Fruit fly (Drosophila melanogaster) whole organism, embryonic: ENCODE results near the gene CG7953.

Experiments used
- Ada2b ChIP-seq: fragments of 200-800 bp; sonication (Bioruptor generic); IDR thresholded peaks from 2 replicates; pipeline ENCODE4 v1.3.6; 2022; ENCODE audit warnings: missing biosample characterization, missing genetic modification characterization
- CG12104 ChIP-seq: fragments of 200-800 bp; sonication (Bioruptor generic); optimal IDR thresholded peaks from 3 replicates; lab custom pipeline; 2016; ENCODE audit warnings: missing biosample characterization, missing genetic modification characterization
- CG12155 ChIP-seq: fragments of 200-800 bp; sonication (Bioruptor generic); optimal IDR thresholded peaks from 3 replicates; lab custom pipeline; 2016; ENCODE audit warnings: missing biosample characterization, missing genetic modification characterization
- CG1233 ChIP-seq: fragments of 200-800 bp; sonication (Bioruptor generic); optimal IDR thresholded peaks from 4 replicates; lab custom pipeline; 2018; ENCODE audit warnings: missing biosample characterization, mild to moderate bottlenecking, missing genetic modification characterization
- CG12391 ChIP-seq: fragments of 200-800 bp; sonication (Bioruptor generic); optimal IDR thresholded peaks from 3 replicates; lab custom pipeline; 2018; ENCODE audit warnings: missing biosample characterization, mild to moderate bottlenecking, missing genetic modification characterization, moderate library complexity
- CG14710 ChIP-seq: fragments of 200-800 bp; sonication (Bioruptor generic); optimal IDR thresholded peaks from 3 replicates; lab custom pipeline; 2019; ENCODE audit warnings: missing biosample characterization, mild to moderate bottlenecking, missing genetic modification characterization, moderate library complexity
- CG15269 ChIP-seq: fragments of 200-800 bp; sonication (Bioruptor generic); optimal IDR thresholded peaks from 2 replicates; lab custom pipeline; 2018; ENCODE audit warnings: missing biosample characterization, mild to moderate bottlenecking, missing genetic modification characterization, moderate library complexity
- CG2129 ChIP-seq: fragments of 200-800 bp; sonication (Bioruptor generic); IDR thresholded peaks from 2 replicates; pipeline ENCODE4 v1.3.6; 2022; ENCODE audit warnings: missing biosample characterization, missing genetic modification characterization; ENCODE audit not compliant: partially characterized antibody
- CG34376 ChIP-seq: fragments of 200-800 bp; sonication (Bioruptor generic); optimal IDR thresholded peaks from 2 replicates; lab custom pipeline; 2018; ENCODE audit warnings: missing biosample characterization, mild to moderate bottlenecking, missing genetic modification characterization
- CG5180 ChIP-seq: fragments of 200-800 bp; sonication (Bioruptor generic); optimal IDR thresholded peaks from 3 replicates; lab custom pipeline; 2017; ENCODE audit warnings: missing biosample characterization, missing genetic modification characterization, mild to moderate bottlenecking, moderate library complexity, missing genetic modification reagents
- CG7372 ChIP-seq: fragments of 200-800 bp; sonication (Bioruptor generic); IDR thresholded peaks from 2 replicates; pipeline ENCODE4 v1.3.6; 2022; ENCODE audit warnings: missing biosample characterization, missing genetic modification characterization
- D ChIP-seq, 2 experiments: fragments of 200-800 bp in 1 of 2; fragments of >200 bp in 1 of 2; sonication (Bioruptor generic) in 1 of 2; optimal IDR thresholded peaks; 2 replicates in 1 of 2; 3 replicates in 1 of 2; lab custom pipeline; 2017; ENCODE audit warnings: mild to moderate bottlenecking in 1 of 2, missing biosample characterization in 1 of 2, missing genetic modification characterization in 1 of 2, missing genetic modification reagents in 1 of 2
- Dad ChIP-seq: fragments of 200-800 bp; sonication (Bioruptor generic); optimal IDR thresholded peaks from 3 replicates; lab custom pipeline; 2016; ENCODE audit warnings: missing biosample characterization, missing genetic modification characterization
- Deaf1 ChIP-seq: fragments of 200-800 bp; optimal IDR thresholded peaks from 3 replicates; lab custom pipeline; 2019; ENCODE audit warnings: missing biosample characterization, mild to moderate bottlenecking, missing genetic modification characterization, moderate library complexity
- E2f2 ChIP-seq: fragments of 200-800 bp; sonication (Bioruptor generic); IDR thresholded peaks from 2 replicates; pipeline ENCODE4 v1.3.6; 2022; ENCODE audit warnings: missing biosample characterization, missing genetic modification characterization
- Hey ChIP-seq: fragments of 200-800 bp; sonication (Bioruptor generic); optimal IDR thresholded peaks from 3 replicates; lab custom pipeline; 2018; ENCODE audit warnings: missing biosample characterization, mild to moderate bottlenecking, missing genetic modification characterization
- Hmr ChIP-seq: fragments of 200-800 bp; sonication (Bioruptor generic); optimal IDR thresholded peaks from 3 replicates; lab custom pipeline; 2017; ENCODE audit warnings: mild to moderate bottlenecking, missing biosample characterization, missing genetic modification reagents, missing genetic modification characterization
- Med ChIP-seq: fragments of 200-800 bp; sonication (Bioruptor generic); peaks from one replicate; lab custom pipeline; 2016; ENCODE audit warnings: missing biosample characterization, missing genetic modification characterization, mild to moderate bottlenecking, inconsistent platforms, moderate library complexity
- Rfx ChIP-seq: fragments of 200-800 bp; sonication (Bioruptor generic); IDR thresholded peaks from 2 replicates; pipeline ENCODE4 v1.3.6; 2022; ENCODE audit warnings: missing biosample characterization, missing genetic modification characterization
- Sry-β ChIP-seq: fragments of 200-800 bp; sonication (Bioruptor generic); optimal IDR thresholded peaks from 2 replicates; lab custom pipeline; 2018; ENCODE audit warnings: missing biosample characterization, mild to moderate bottlenecking, missing genetic modification characterization, moderate library complexity
- Tbp ChIP-seq: fragments of >200 bp; optimal IDR thresholded peaks from 2 replicates; lab custom pipeline; 2018; ENCODE audit warnings: missing biosample characterization, missing genetic modification characterization
- ase ChIP-seq: fragments of 200-800 bp; sonication (Bioruptor generic); IDR thresholded peaks from 3 replicates; pipeline ENCODE4 v1.3.6; 2022; ENCODE audit warnings: missing biosample characterization, missing genetic modification characterization
- ash1 ChIP-seq: fragments of 200-800 bp; sonication (Bioruptor generic); optimal IDR thresholded peaks from 2 replicates; lab custom pipeline; 2018; ENCODE audit warnings: missing biosample characterization, mild to moderate bottlenecking, missing genetic modification characterization
- br ChIP-seq: fragments of >200 bp; optimal IDR thresholded peaks from 2 replicates; lab custom pipeline; 2017
- cad ChIP-seq: fragments of >200 bp; optimal IDR thresholded peaks from 2 replicates; lab custom pipeline; 2017; ENCODE audit warnings: missing biosample characterization, missing genetic modification characterization
- corto ChIP-seq: fragments of 200-800 bp; sonication (Bioruptor generic); optimal IDR thresholded peaks from 2 replicates; lab custom pipeline; 2016; ENCODE audit warnings: missing biosample characterization, mild to moderate bottlenecking, missing genetic modification characterization, moderate library complexity
- crol ChIP-seq: fragments of 200-800 bp; sonication (Bioruptor generic); IDR thresholded peaks from 2 replicates; pipeline ENCODE4 v1.3.6; 2022; ENCODE audit warnings: missing biosample characterization, missing genetic modification characterization
- cwo ChIP-seq: fragments of 200-800 bp; sonication (Bioruptor generic); optimal IDR thresholded peaks from 3 replicates; lab custom pipeline; 2017; ENCODE audit warnings: missing biosample characterization, missing genetic modification characterization, mild to moderate bottlenecking, moderate library complexity, missing genetic modification reagents
- exex ChIP-seq: fragments of 200-800 bp; sonication (Bioruptor generic); optimal IDR thresholded peaks from 4 replicates; lab custom pipeline; 2018; ENCODE audit warnings: missing biosample characterization, mild to moderate bottlenecking, missing genetic modification characterization, moderate library complexity
- fd64A ChIP-seq: fragments of 200-800 bp; sonication (Bioruptor generic); optimal IDR thresholded peaks from 3 replicates; lab custom pipeline; 2018; ENCODE audit warnings: missing biosample characterization, mild to moderate bottlenecking, missing genetic modification characterization
- grn ChIP-seq: fragments of 200-800 bp; sonication (Bioruptor generic); optimal IDR thresholded peaks from 3 replicates; lab custom pipeline; 2017; ENCODE audit warnings: missing biosample characterization, missing genetic modification characterization
- gsb-n ChIP-seq: fragments of 200-800 bp; sonication (Bioruptor generic); optimal IDR thresholded peaks from 3 replicates; lab custom pipeline; 2018; ENCODE audit warnings: missing biosample characterization, mild to moderate bottlenecking, missing genetic modification characterization
- mirr ChIP-seq: fragments of 200-800 bp; sonication (Bioruptor generic); optimal IDR thresholded peaks from 3 replicates; lab custom pipeline; 2018; ENCODE audit warnings: missing biosample characterization, mild to moderate bottlenecking, missing genetic modification characterization
- sr ChIP-seq: fragments of 200-800 bp; sonication (Bioruptor generic); IDR thresholded peaks from 3 replicates; pipeline ENCODE4 v1.3.6; 2022; ENCODE audit warnings: missing biosample characterization, missing genetic modification characterization
- sug ChIP-seq: fragments of 200-800 bp; optimal IDR thresholded peaks from 2 replicates; lab custom pipeline; 2019; ENCODE audit warnings: missing biosample characterization, mild to moderate bottlenecking, missing genetic modification characterization, moderate library complexity
- trem ChIP-seq: fragments of 200-800 bp; optimal IDR thresholded peaks from 3 replicates; lab custom pipeline; 2019; ENCODE audit warnings: missing biosample characterization, mild to moderate bottlenecking, missing genetic modification characterization, moderate library complexity
- zen ChIP-seq: fragments of 200-800 bp; sonication (Bioruptor generic); optimal IDR thresholded peaks from 3 replicates; lab custom pipeline; 2018; ENCODE audit warnings: missing biosample characterization, mild to moderate bottlenecking, missing genetic modification characterization, moderate library complexity

The CG7953 gene

dm6 chr2L:13845178-13845577 lies 2.5 kb upstream of the CG7953 start, which contains the start of gene CG8997 (continued):
- TF ChIP-seq ash1 (GFP tag; lab: Kevin White, UChicago) (no peak), fd64A (no peak), Med (peak; percentile 37), trem (tag; lab: Kevin White, UChicago) (no peak), CG15269 (no peak), exex (tag; lab: Kevin White, UChicago) (peak; percentile 87), CG12155 (no peak), Sry-β (GFP tag; lab: Kevin White, UChicago) (no peak), sug (tag; lab: Kevin White, UChicago) (peak; percentile 92), ase (0 out of 3 replicates have a peak, but pooled peaks have one; percentile 19), corto (GFP tag; lab: Kevin White, UChicago) (peak; percentile 2), mirr (GFP tag; lab: Kevin White, UChicago) (peak; percentile 7), E2f2 (GFP tag; lab: Robert Waterston, UW) (no peak), cwo (GFP tag; lab: Kevin White, UChicago) (peak; percentile 51), Hmr (GFP tag; lab: Kevin White, UChicago) (no peak), CG5180 (GFP tag; lab: Kevin White, UChicago) (no peak)

- TF ChIP-seq CG34376 = peak; percentile 41
- peak; percentile 90 for TF ChIP-seq sug (tag; lab: Kevin White, UChicago)
- peak; percentile 36; the same call in 1 of the 2 replicates for TF ChIP-seq crol
- no peak for TF ChIP-seq CG12391 (tag; lab: Kevin White, UChicago)
- no peak for TF ChIP-seq Dad (GFP tag; lab: Kevin White, UChicago)
- TF ChIP-seq grn (GFP tag; lab: Kevin White, UChicago) = peak; percentile 46
- TF ChIP-seq Hey = peak; percentile 12
- TF ChIP-seq exex (tag; lab: Kevin White, UChicago) = peak; percentile 75
- no peak for TF ChIP-seq CG1233 (GFP tag; lab: Kevin White, UChicago)
- TF ChIP-seq sr = no peak
- peak; percentile 48 for TF ChIP-seq Deaf1 (tag; lab: Kevin White, UChicago)
- no peak for TF ChIP-seq Tbp
- TF ChIP-seq, all 482 proteins: peak for 7
Observed at dm6 chr2L:13846239-13846802, 1.4 kb upstream of the CG7953 start, which contains the start of gene CG7916. Gene CG7916 (plus strand): TSS chr2L:13846752.

- TF ChIP-seq exex (tag; lab: Kevin White, UChicago) (peak; percentile 93), CG7372 (GFP tag; lab: Robert Waterston, UW) (no peak), Rfx (GFP tag; lab: Robert Waterston, UW) (no peak), gsb-n (tag; lab: Kevin White, UChicago) (no peak), Ada2b (GFP tag; lab: Robert Waterston, UW) (no peak), br (lab: Kevin White, UChicago) (no peak)
Observed at dm6 chr2L:13849125-13849524, 1.4 kb downstream of the CG7953 start, which contains the start of gene CG7968. Gene CG7968 (plus strand): TSS chr2L:13849400.

- TF ChIP-seq zen = peak; percentile 66
- peak; percentile 81 for TF ChIP-seq cad
- TF ChIP-seq CG14710 (tag; lab: Kevin White, UChicago) = no peak
- TF ChIP-seq CG2129 (GFP tag; lab: Robert Waterston, UW) = no peak
- TF ChIP-seq D (optimal IDR thresholded peaks at IDR 0.05; lab: Kevin White, UChicago) = peak; percentile 87
- no peak for TF ChIP-seq D (GFP tag; optimal IDR thresholded peaks at IDR 0.05; lab: Kevin White, UChicago)
- TF ChIP-seq CG12104 (GFP tag; lab: Kevin White, UChicago) = no peak
Observed at dm6 chr2L:13851098-13851497, 3.4 kb downstream of the CG7953 start.
